Fruit fly (Drosophila melanogaster) whole organism, embryonic: Measurements from ENCODE around the gene CG17717.
A peak's percentile ranks its signal among the peaks of the same experiment; 100 is the strongest.

Experiments used
- CG10209 ChIP-seq: fragments of 200-800 bp; sonication (Bioruptor generic); optimal IDR thresholded peaks from 3 replicates; lab custom pipeline; 2017; ENCODE audit warnings: missing biosample characterization, mild to moderate bottlenecking, missing genetic modification characterization, missing genetic modification reagents
- CG10321 ChIP-seq: fragments of 200-800 bp; sonication (Bioruptor generic); IDR thresholded peaks from 2 replicates; pipeline ENCODE4 v1.3.6; 2022; ENCODE audit warnings: missing biosample characterization, missing genetic modification characterization
- CG11093 ChIP-seq: fragments of 200-800 bp; sonication (Bioruptor generic); IDR thresholded peaks from 3 replicates; pipeline ENCODE4 v1.3.6; 2022; ENCODE audit warnings: missing biosample characterization, missing genetic modification characterization
- CG12219 ChIP-seq: fragments of 200-800 bp; sonication (Bioruptor generic); optimal IDR thresholded peaks from 3 replicates; lab custom pipeline; 2018; ENCODE audit warnings: missing biosample characterization, mild to moderate bottlenecking, missing genetic modification characterization
- CG12299 ChIP-seq: fragments of 200-800 bp; sonication (Bioruptor generic); optimal IDR thresholded peaks from 2 replicates; lab custom pipeline; 2018; ENCODE audit warnings: missing biosample characterization, mild to moderate bottlenecking, missing genetic modification characterization
- CG12659 ChIP-seq: fragments of 200-800 bp; sonication (Bioruptor generic); optimal IDR thresholded peaks from 3 replicates; lab custom pipeline; 2017; ENCODE audit warnings: mild to moderate bottlenecking, missing biosample characterization, missing genetic modification reagents, missing genetic modification characterization
- CG12744 ChIP-seq: fragments of 200-800 bp; sonication (Bioruptor generic); optimal IDR thresholded peaks from 2 replicates; lab custom pipeline; 2016; ENCODE audit warnings: missing biosample characterization, missing genetic modification characterization
- CG12769 ChIP-seq: fragments of 200-800 bp; sonication (Bioruptor generic); optimal IDR thresholded peaks from 2 replicates; lab custom pipeline; 2019; ENCODE audit warnings: missing biosample characterization, mild to moderate bottlenecking, missing genetic modification characterization, moderate library complexity
- CG15479 ChIP-seq: fragments of 200-800 bp; sonication (Bioruptor generic); optimal IDR thresholded peaks from 3 replicates; lab custom pipeline; 2019; ENCODE audit warnings: missing biosample characterization, mild to moderate bottlenecking, missing genetic modification characterization, moderate library complexity
- CG17912 ChIP-seq: fragments of 200-800 bp; sonication (Bioruptor generic); optimal IDR thresholded peaks from 2 replicates; lab custom pipeline; 2018; ENCODE audit warnings: missing biosample characterization, mild to moderate bottlenecking, missing genetic modification characterization
- CG18011 ChIP-seq: fragments of 200-800 bp; sonication (Bioruptor generic); optimal IDR thresholded peaks from 2 replicates; lab custom pipeline; 2017; ENCODE audit warnings: missing biosample characterization, missing genetic modification characterization, mild to moderate bottlenecking, moderate library complexity, missing genotype
- CG18619 ChIP-seq: fragments of 200-800 bp; sonication (Bioruptor generic); optimal IDR thresholded peaks from 3 replicates; lab custom pipeline; 2017; ENCODE audit warnings: missing biosample characterization, mild to moderate bottlenecking, missing genetic modification characterization
- CG2120 ChIP-seq: fragments of 200-800 bp; sonication (Bioruptor generic); optimal IDR thresholded peaks from 3 replicates; lab custom pipeline; 2016; ENCODE audit warnings: missing biosample characterization, missing genetic modification characterization
- CG33557 ChIP-seq: fragments of 200-800 bp; sonication (Bioruptor generic); optimal IDR thresholded peaks from 2 replicates; lab custom pipeline; 2019; ENCODE audit warnings: missing biosample characterization, mild to moderate bottlenecking, missing genetic modification characterization, moderate library complexity
- CG42726 ChIP-seq: fragments of 200-800 bp; sonication (Bioruptor generic); IDR thresholded peaks from 2 replicates; pipeline ENCODE4 v1.3.6; 2022; ENCODE audit warnings: missing biosample characterization, missing genetic modification characterization; ENCODE audit not compliant: partially characterized antibody
- CG43689 ChIP-seq: fragments of 200-800 bp; sonication (Bioruptor generic); IDR thresholded peaks from 2 replicates; pipeline ENCODE4 v1.3.6; 2022; ENCODE audit warnings: missing biosample characterization, missing genetic modification characterization
- CG4424 ChIP-seq: fragments of 200-800 bp; sonication (Bioruptor generic); optimal IDR thresholded peaks from 3 replicates; lab custom pipeline; 2016; ENCODE audit warnings: missing biosample characterization, missing genetic modification characterization
- CG4730 ChIP-seq: fragments of 200-800 bp; sonication (Bioruptor generic); IDR thresholded peaks from 2 replicates; pipeline ENCODE4 v1.3.6; 2022; ENCODE audit warnings: missing biosample characterization, missing genetic modification characterization
- CG4820 ChIP-seq: fragments of 200-800 bp; sonication (Bioruptor generic); optimal IDR thresholded peaks from 3 replicates; lab custom pipeline; 2016; ENCODE audit warnings: missing biosample characterization, missing genetic modification characterization
- CG6765 ChIP-seq: fragments of 200-800 bp; sonication (Bioruptor generic); optimal IDR thresholded peaks from 3 replicates; lab custom pipeline; 2017; ENCODE audit warnings: missing biosample characterization, mild to moderate bottlenecking, missing genetic modification characterization
- CG6791 ChIP-seq: fragments of 200-800 bp; sonication (Bioruptor generic); IDR thresholded peaks from 3 replicates; pipeline ENCODE4 v1.3.6; 2022; ENCODE audit warnings: missing biosample characterization, missing genetic modification characterization; ENCODE audit not compliant: partially characterized antibody
- CG9876 ChIP-seq: fragments of 200-800 bp; sonication (Bioruptor generic); optimal IDR thresholded peaks from 2 replicates; lab custom pipeline; 2016; ENCODE audit warnings: missing biosample characterization, missing genetic modification characterization
- CrebB ChIP-seq: fragments of 200-800 bp; sonication (Bioruptor generic); optimal IDR thresholded peaks from 3 replicates; lab custom pipeline; 2018; ENCODE audit warnings: missing biosample characterization, mild to moderate bottlenecking, missing genetic modification characterization
- D19B ChIP-seq: fragments of 200-800 bp; sonication (Bioruptor generic); optimal IDR thresholded peaks from 2 replicates; lab custom pipeline; 2017; ENCODE audit warnings: missing biosample characterization, mild to moderate bottlenecking, missing genetic modification characterization
- Dad ChIP-seq: fragments of 200-800 bp; sonication (Bioruptor generic); optimal IDR thresholded peaks from 3 replicates; lab custom pipeline; 2016; ENCODE audit warnings: missing biosample characterization, missing genetic modification characterization
- Hand ChIP-seq: fragments of 200-800 bp; sonication (Bioruptor generic); optimal IDR thresholded peaks from 2 replicates; lab custom pipeline; 2017; ENCODE audit warnings: mild to moderate bottlenecking, missing biosample characterization, missing genetic modification reagents, missing genetic modification characterization
- HmgZ ChIP-seq: fragments of 200-800 bp; sonication (Bioruptor generic); optimal IDR thresholded peaks from 2 replicates; lab custom pipeline; 2018; ENCODE audit warnings: missing biosample characterization, mild to moderate bottlenecking, missing genetic modification characterization
- Jarid2 ChIP-seq: fragments of 200-800 bp; sonication (Bioruptor generic); optimal IDR thresholded peaks from 3 replicates; lab custom pipeline; 2017; ENCODE audit warnings: mild to moderate bottlenecking, missing biosample characterization, missing genetic modification reagents, missing genetic modification characterization
- Lhr ChIP-seq: fragments of 200-800 bp; sonication (Bioruptor generic); optimal IDR thresholded peaks from 3 replicates; lab custom pipeline; 2017; ENCODE audit warnings: mild to moderate bottlenecking, missing biosample characterization, missing genetic modification reagents, missing genetic modification characterization
- NK7.1 ChIP-seq: fragments of 200-800 bp; sonication (Bioruptor generic); optimal IDR thresholded peaks from 3 replicates; lab custom pipeline; 2016; ENCODE audit warnings: missing biosample characterization, missing genetic modification characterization
- Oaz ChIP-seq: fragments of 200-800 bp; sonication (Bioruptor generic); IDR thresholded peaks from 2 replicates; pipeline ENCODE4 v1.3.6; 2022; ENCODE audit warnings: missing biosample characterization, missing genetic modification characterization
- Rfx ChIP-seq: fragments of 200-800 bp; sonication (Bioruptor generic); IDR thresholded peaks from 2 replicates; pipeline ENCODE4 v1.3.6; 2022; ENCODE audit warnings: missing biosample characterization, missing genetic modification characterization
- Stat92E ChIP-seq, 3 experiments: fragments of >200 bp in 2 of 3; fragments of 200-800 bp in 1 of 3; sonication (Bioruptor generic) in 1 of 3; optimal IDR thresholded peaks; 2 replicates each; lab custom pipeline; 2017 to 2019; ENCODE audit warnings: missing biosample characterization in 3 of 3, missing genetic modification characterization in 3 of 3, mild to moderate bottlenecking in 1 of 3, moderate library complexity in 1 of 3
- Taf1 ChIP-seq: fragments of 200-800 bp; sonication (Bioruptor generic); IDR thresholded peaks from 2 replicates; pipeline ENCODE4 v1.3.6; 2022; ENCODE audit warnings: missing biosample characterization, missing genetic modification characterization
- btn ChIP-seq: fragments of 200-800 bp; sonication (Bioruptor generic); optimal IDR thresholded peaks from 2 replicates; lab custom pipeline; 2016; ENCODE audit warnings: missing biosample characterization, missing genetic modification characterization
- dmrt11E ChIP-seq: fragments of 200-800 bp; sonication (Bioruptor generic); optimal IDR thresholded peaks from 3 replicates; lab custom pipeline; 2018; ENCODE audit warnings: missing biosample characterization, mild to moderate bottlenecking, missing genetic modification characterization, moderate library complexity
- ems ChIP-seq: fragments of 200-800 bp; sonication (Bioruptor generic); optimal IDR thresholded peaks from 3 replicates; lab custom pipeline; 2016; ENCODE audit warnings: missing biosample characterization, missing genetic modification characterization
- gcm2 ChIP-seq: fragments of 200-800 bp; sonication (Bioruptor generic); optimal IDR thresholded peaks from 2 replicates; lab custom pipeline; 2016; ENCODE audit warnings: missing biosample characterization, missing genetic modification characterization
- mirr ChIP-seq: fragments of 200-800 bp; sonication (Bioruptor generic); optimal IDR thresholded peaks from 3 replicates; lab custom pipeline; 2018; ENCODE audit warnings: missing biosample characterization, mild to moderate bottlenecking, missing genetic modification characterization
- phol ChIP-seq: fragments of 200-800 bp; sonication (Bioruptor generic); optimal IDR thresholded peaks from 3 replicates; lab custom pipeline; 2018; ENCODE audit warnings: missing biosample characterization, mild to moderate bottlenecking, missing genetic modification characterization, moderate library complexity
- repo ChIP-seq: fragments of 200-800 bp; sonication (Bioruptor generic); optimal IDR thresholded peaks from 2 replicates; lab custom pipeline; 2016; ENCODE audit warnings: missing biosample characterization, missing genetic modification characterization
- run ChIP-seq: fragments of 200-800 bp; sonication (Bioruptor generic); optimal IDR thresholded peaks from 3 replicates; lab custom pipeline; 2018; ENCODE audit warnings: missing biosample characterization, mild to moderate bottlenecking, missing genetic modification characterization
- sens ChIP-seq: fragments of 200-800 bp; sonication (Bioruptor generic); peaks from one replicate; lab custom pipeline; 2016; ENCODE audit warnings: missing biosample characterization, missing genetic modification characterization
- stc ChIP-seq: fragments of 200-800 bp; sonication (Bioruptor generic); IDR thresholded peaks from 2 replicates; pipeline ENCODE4 v1.3.6; 2022; ENCODE audit warnings: missing biosample characterization, missing genetic modification characterization
- trem ChIP-seq: fragments of 200-800 bp; optimal IDR thresholded peaks from 3 replicates; lab custom pipeline; 2019; ENCODE audit warnings: missing biosample characterization, mild to moderate bottlenecking, missing genetic modification characterization, moderate library complexity
- trh ChIP-seq: fragments of 200-800 bp; sonication (Bioruptor generic); optimal IDR thresholded peaks from 2 replicates; lab custom pipeline; 2016; ENCODE audit warnings: missing biosample characterization, missing genetic modification characterization
- wdn ChIP-seq: fragments of 200-800 bp; sonication (Bioruptor generic); IDR thresholded peaks from 2 replicates; pipeline ENCODE4 v1.3.6; 2022; ENCODE audit warnings: missing biosample characterization, missing genetic modification characterization
- wek ChIP-seq: fragments of 200-800 bp; sonication (Bioruptor generic); optimal IDR thresholded peaks from 3 replicates; lab custom pipeline; 2018; ENCODE audit warnings: missing biosample characterization, mild to moderate bottlenecking, missing genetic modification characterization, moderate library complexity

Gene CG17717

dm6 chrX:6571234-6571915 lies 17.7 kb upstream of the CG17717 start (continued):
- TF ChIP-seq CG33557 = peak; percentile 92
- peak; percentile 51 for TF ChIP-seq CG17912
- TF ChIP-seq stc = peak; percentile 82
- peak; percentile 62 for TF ChIP-seq Oaz (GFP tag; lab: Robert Waterston, UW)
- TF ChIP-seq CG12219 = peak; percentile 86
- no peak for TF ChIP-seq NK7.1 (GFP tag; lab: Kevin White, UChicago)
- TF ChIP-seq btn = no peak
- peak; percentile 46; the same call in 1 of the 2 replicates for TF ChIP-seq CG43689 (GFP tag; lab: Robert Waterston, UW)
- TF ChIP-seq Rfx (GFP tag; lab: Robert Waterston, UW) = peak; percentile 57; the same call in 1 of the 2 replicates
- TF ChIP-seq CG18011 (GFP tag; lab: Kevin White, UChicago) = peak; percentile 12
- peak; percentile 18 for TF ChIP-seq Dad
- TF ChIP-seq Stat92E (GFP tag; optimal IDR thresholded peaks at IDR 0.05; lab: Kevin White, UChicago) = peak in 1 of 3 experiments; percentile 81
- no peak for TF ChIP-seq repo (GFP tag; lab: Kevin White, UChicago)
- TF ChIP-seq CG18619 (GFP tag; lab: Kevin White, UChicago) = peak; percentile 77
- TF ChIP-seq CG10209 (GFP tag; lab: Kevin White, UChicago) = peak; percentile 90
- peak; percentile 53 for TF ChIP-seq trh (GFP tag; lab: Kevin White, UChicago)
- peak; percentile 80 for TF ChIP-seq Lhr (GFP tag; lab: Kevin White, UChicago)
- TF ChIP-seq CG6765 (GFP tag; lab: Kevin White, UChicago) = peak; percentile 35
- TF ChIP-seq CG10321 = peak; percentile 41; the same call in 1 of the 2 replicates
- TF ChIP-seq run = peak; percentile 77
- no peak for TF ChIP-seq CG9876 (GFP tag; lab: Kevin White, UChicago)
- TF ChIP-seq dmrt11E (tag; lab: Kevin White, UChicago) = peak; percentile 93
- TF ChIP-seq CG2120 = peak; percentile 44
- peak; percentile 59 for TF ChIP-seq HmgZ
- TF ChIP-seq Jarid2 (GFP tag; lab: Kevin White, UChicago) = peak; percentile 62
- TF ChIP-seq CG4730 (GFP tag; lab: Robert Waterston, UW) = peak; percentile 58
- TF ChIP-seq trem (tag; lab: Kevin White, UChicago) = peak; percentile 91
- TF ChIP-seq CrebB (tag; lab: Kevin White, UChicago) = peak; percentile 54
- no peak for TF ChIP-seq CG15479
- peak; percentile 94 for TF ChIP-seq phol (tag; lab: Kevin White, UChicago)
- peak; percentile 86 for TF ChIP-seq CG4820 (GFP tag; lab: Kevin White, UChicago)
- peak; percentile 9 for TF ChIP-seq ems (GFP tag; lab: Kevin White, UChicago)
- peak; percentile 8 for TF ChIP-seq gcm2 (GFP tag; lab: Kevin White, UChicago)
- TF ChIP-seq wek = peak; percentile 56
- peak; percentile 35; the same call in 1 of the 2 replicates for TF ChIP-seq Taf1 (GFP tag; lab: Robert Waterston, UW)
- peak; percentile 89 for TF ChIP-seq CG12659 (GFP tag; lab: Kevin White, UChicago)
- peak; percentile 39 for TF ChIP-seq CG12769 (tag; lab: Kevin White, UChicago)
- TF ChIP-seq mirr (GFP tag; lab: Kevin White, UChicago) = no peak
- peak; percentile 81; the same call in 1 of the 3 replicates for TF ChIP-seq CG11093 (GFP tag; lab: Robert Waterston, UW)
- TF ChIP-seq sens = peak; percentile 96
- peak; percentile 86 for TF ChIP-seq CG4424
- peak; percentile 62 for TF ChIP-seq Hand (GFP tag; lab: Kevin White, UChicago)
- peak; percentile 84 for TF ChIP-seq CG12299 (tag; lab: Kevin White, UChicago)
- peak; percentile 42 for TF ChIP-seq D19B (GFP tag; lab: Kevin White, UChicago)
- no peak for TF ChIP-seq CG42726 (GFP tag; lab: Robert Waterston, UW)
- TF ChIP-seq CG6791 (GFP tag; lab: Robert Waterston, UW) = 0 out of 3 replicates have a peak, but pooled peaks have one; percentile 5
- 0 out of 2 replicates have a peak, but pooled peaks have one; percentile 24 for TF ChIP-seq wdn
- no peak for TF ChIP-seq CG12744 (GFP tag; lab: Kevin White, UChicago)
